Worm (Caenorhabditis elegans) whole organism, L3 larva: ENCODE results near the gene cla-1.

ENCODE experiments used
- R02D3.7 ChIP-seq: fragments of 150-350 bp; optimal IDR thresholded peaks from 2 replicates; lab custom pipeline; 2014; ENCODE audit warnings: missing biosample characterization, missing genetic modification characterization
- ZK546.5 ChIP-seq: sonication (generic microtip); optimal IDR thresholded peaks from 2 replicates; lab custom pipeline; 2017; ENCODE audit warnings: missing biosample characterization, missing genetic modification characterization
- aly-2 ChIP-seq: fragments of 150-350 bp; optimal IDR thresholded peaks from 2 replicates; lab custom pipeline; 2014; ENCODE audit warnings: missing biosample characterization, missing genetic modification characterization
- ama-1 ChIP-seq: fragments of 150-350 bp; optimal IDR thresholded peaks from 2 replicates; lab custom pipeline; 2018
- ceh-16 ChIP-seq: sonication (generic microtip); optimal IDR thresholded peaks from 2 replicates; lab custom pipeline; 2017; ENCODE audit warnings: missing biosample characterization, missing genetic modification characterization
- ceh-28 ChIP-seq: fragments of 150-350 bp; optimal IDR thresholded peaks from 2 replicates; lab custom pipeline; 2014; ENCODE audit warnings: missing biosample characterization, missing genetic modification reagents, missing genetic modification characterization
- ceh-82 ChIP-seq: fragments of 150-350 bp; optimal IDR thresholded peaks from 2 replicates; lab custom pipeline; 2014; ENCODE audit warnings: missing biosample characterization, missing genetic modification characterization
- ceh-9 ChIP-seq: sonication (generic microtip); optimal IDR thresholded peaks from 2 replicates; lab custom pipeline; 2018; ENCODE audit warnings: missing biosample characterization, missing genetic modification characterization
- daf-12 ChIP-seq: fragments of 150-350 bp; optimal IDR thresholded peaks from 2 replicates; lab custom pipeline; 2014; ENCODE audit warnings: missing biosample characterization, missing genetic modification reagents, missing genetic modification characterization
- elt-1 ChIP-seq: fragments of 150-350 bp; optimal IDR thresholded peaks from 2 replicates; lab custom pipeline; 2014; ENCODE audit warnings: missing biosample characterization, missing genetic modification characterization
- elt-2 ChIP-seq: sonication (generic microtip); optimal IDR thresholded peaks from 2 replicates; lab custom pipeline; 2016; ENCODE audit warnings: missing genetic modification reagents, mild to moderate bottlenecking, missing genetic modification characterization, missing compliant biosample characterization
- elt-3 ChIP-seq, 3 experiments: fragments of 150-350 bp in 1 of 3; sonication (generic microtip) in 2 of 3; optimal IDR thresholded peaks; 2 replicates in 2 of 3; 4 replicates in 1 of 3; lab custom pipeline; 2014 to 2017; ENCODE audit warnings: missing biosample characterization in 3 of 3, missing genetic modification characterization in 3 of 3
- eor-1 ChIP-seq, 2 experiments: fragments of 150-350 bp; optimal IDR thresholded peaks; 2 replicates each; lab custom pipeline; 2014 to 2018; ENCODE audit warnings: missing biosample characterization in 2 of 2, missing genetic modification characterization in 2 of 2
- fkh-10 ChIP-seq: sonication (generic microtip); optimal IDR thresholded peaks from 2 replicates; lab custom pipeline; 2017; ENCODE audit warnings: missing biosample characterization, missing genetic modification reagents, missing genetic modification characterization
- fkh-2 ChIP-seq: fragments of 150-350 bp; optimal IDR thresholded peaks from 2 replicates; lab custom pipeline; 2014; ENCODE audit warnings: missing biosample characterization, missing genetic modification reagents, missing genetic modification characterization
- fos-1 ChIP-seq: fragments of 150-350 bp; optimal IDR thresholded peaks from 2 replicates; lab custom pipeline; 2014; ENCODE audit warnings: missing biosample characterization, missing genetic modification characterization
- hmg-11 ChIP-seq: sonication (generic microtip); optimal IDR thresholded peaks from 2 replicates; lab custom pipeline; 2016; ENCODE audit warnings: missing genetic modification characterization, missing compliant biosample characterization
- jun-1 ChIP-seq: fragments of 150-350 bp; optimal IDR thresholded peaks from 2 replicates; lab custom pipeline; 2014; ENCODE audit warnings: missing biosample characterization, missing genetic modification reagents, missing genetic modification characterization
- lin-15B ChIP-seq: fragments of 150-350 bp; optimal IDR thresholded peaks from 2 replicates; lab custom pipeline; 2014; ENCODE audit warnings: missing biosample characterization, missing genetic modification characterization
- lin-39 ChIP-seq: fragments of 150-350 bp; optimal IDR thresholded peaks from 2 replicates; lab custom pipeline; 2018; ENCODE audit warnings: missing biosample characterization, missing genetic modification reagents, missing genetic modification characterization
- lsy-12 ChIP-seq: sonication (generic microtip); optimal IDR thresholded peaks from 2 replicates; lab custom pipeline; 2016; ENCODE audit warnings: mild to moderate bottlenecking, missing genetic modification characterization, missing compliant biosample characterization
- mdl-1 ChIP-seq: fragments of 150-350 bp; optimal IDR thresholded peaks from 2 replicates; lab custom pipeline; 2014; ENCODE audit warnings: missing biosample characterization, missing genetic modification characterization
- mml-1 ChIP-seq: fragments of 150-350 bp; sonication (generic microtip); optimal IDR thresholded peaks from 3 replicates; lab custom pipeline; 2014; ENCODE audit warnings: missing biosample characterization, missing genetic modification characterization
- nfya-1 ChIP-seq: sonication (generic microtip); optimal IDR thresholded peaks from 2 replicates; lab custom pipeline; 2017; ENCODE audit warnings: missing genetic modification characterization, mild to moderate bottlenecking, missing compliant biosample characterization, antibody characterized with exemption, moderate library complexity; ENCODE audit not compliant: insufficient read depth
- nhr-11 ChIP-seq: fragments of 150-350 bp; optimal IDR thresholded peaks from 2 replicates; lab custom pipeline; 2014; ENCODE audit warnings: missing biosample characterization, missing genetic modification characterization
- nhr-12 ChIP-seq: fragments of 150-350 bp; optimal IDR thresholded peaks from 2 replicates; lab custom pipeline; 2014; ENCODE audit warnings: missing biosample characterization, missing genetic modification characterization
- nhr-23 ChIP-seq: fragments of 150-350 bp; optimal IDR thresholded peaks from 2 replicates; lab custom pipeline; 2014; ENCODE audit warnings: missing biosample characterization, missing genetic modification reagents, missing genetic modification characterization
- nhr-237 ChIP-seq: fragments of 150-350 bp; optimal IDR thresholded peaks from 2 replicates; lab custom pipeline; 2014; ENCODE audit warnings: missing biosample characterization, missing genetic modification characterization
- nhr-25 ChIP-seq: sonication (generic microtip); optimal IDR thresholded peaks from 2 replicates; lab custom pipeline; 2017; ENCODE audit warnings: missing biosample characterization, missing genetic modification characterization
- nhr-43 ChIP-seq: sonication (generic microtip); optimal IDR thresholded peaks from 2 replicates; lab custom pipeline; 2016; ENCODE audit warnings: mild to moderate bottlenecking, missing genetic modification characterization, missing compliant biosample characterization; ENCODE audit not compliant: poor library complexity, severe bottlenecking
- nhr-67 ChIP-seq: fragments of 150-350 bp; optimal IDR thresholded peaks from 2 replicates; lab custom pipeline; 2014; ENCODE audit warnings: missing biosample characterization, missing genetic modification characterization
- nhr-77 ChIP-seq: fragments of 150-350 bp; optimal IDR thresholded peaks from 2 replicates; lab custom pipeline; 2014; ENCODE audit warnings: missing biosample characterization, missing genetic modification characterization
- pha-4 ChIP-seq: fragments of 150-350 bp; optimal IDR thresholded peaks from 2 replicates; lab custom pipeline; 2014; ENCODE audit warnings: missing biosample characterization, missing genetic modification reagents, missing genetic modification characterization
- pqm-1 ChIP-seq: fragments of 150-350 bp; optimal IDR thresholded peaks from 2 replicates; lab custom pipeline; 2017; ENCODE audit warnings: missing biosample characterization, missing genetic modification characterization, inconsistent platforms
- sea-2 ChIP-seq: fragments of 150-350 bp; sonication (generic microtip); optimal IDR thresholded peaks from 4 replicates; lab custom pipeline; 2014; ENCODE audit warnings: missing biosample characterization, missing genetic modification reagents, missing genetic modification characterization
- skn-1 ChIP-seq: fragments of 150-350 bp; optimal IDR thresholded peaks from 2 replicates; lab custom pipeline; 2014; ENCODE audit warnings: missing biosample characterization, missing genetic modification characterization
- snpc-4 ChIP-seq: fragments of 150-350 bp; optimal IDR thresholded peaks from 2 replicates; lab custom pipeline; 2014; ENCODE audit warnings: missing biosample characterization, missing genetic modification characterization
- tbx-2 ChIP-seq: sonication (generic microtip); optimal IDR thresholded peaks from 2 replicates; lab custom pipeline; 2016; ENCODE audit warnings: mild to moderate bottlenecking, missing genetic modification characterization, missing compliant biosample characterization
- unc-62 ChIP-seq: fragments of 150-350 bp; sonication (generic microtip); optimal IDR thresholded peaks from 4 replicates; lab custom pipeline; 2014; ENCODE audit warnings: missing biosample characterization, missing genetic modification reagents, missing genetic modification characterization
- zag-1 ChIP-seq: fragments of 150-350 bp; optimal IDR thresholded peaks from 2 replicates; lab custom pipeline; 2014; ENCODE audit warnings: missing biosample characterization, missing genetic modification characterization
- ztf-4 ChIP-seq: fragments of 150-350 bp; optimal IDR thresholded peaks from 2 replicates; lab custom pipeline; 2014; ENCODE audit warnings: missing biosample characterization, missing genetic modification characterization

The cla-1 gene

DNA sequence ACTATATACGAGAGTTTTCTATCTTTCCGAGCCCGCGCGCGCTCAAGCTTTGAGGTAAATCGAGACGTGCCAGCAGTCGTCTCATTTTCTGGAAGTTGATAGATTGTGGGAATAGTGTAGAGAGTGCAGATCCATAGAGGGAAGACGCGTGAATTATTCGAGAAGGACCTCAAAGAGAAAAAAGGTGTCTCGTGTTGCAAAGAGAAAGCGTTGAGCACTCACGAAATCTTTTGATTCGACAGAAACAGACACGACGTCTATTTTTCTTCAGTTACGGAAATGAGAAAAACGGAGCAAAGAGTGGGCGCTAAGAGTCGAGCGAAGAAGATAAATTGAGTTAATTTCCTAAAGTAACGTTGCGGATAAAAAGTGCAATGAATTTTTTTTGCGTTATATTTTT lies 35.1 kb downstream of the cla-1 start:
- TF ChIP-seq lsy-12 (tag; lab: Kevin White, UChicago) (no peak), ceh-9 (tag; lab: Kevin White, UChicago) (no peak), ZK546.5 (tag; lab: Kevin White, UChicago) (no peak), ceh-16 (tag; lab: Kevin White, UChicago) (no peak), nhr-12 (tag; lab: Kevin White, UChicago) (no peak), fkh-10 (GFP tag; lab: Kevin White, UChicago) (peak; percentile 63), pha-4 (no peak), nfya-1 (tag; lab: Kevin White, UChicago) (peak; percentile 36), skn-1 (tag; lab: Kevin White, UChicago) (no peak), fos-1 (tag; lab: Kevin White, UChicago) (no peak), jun-1 (tag; lab: Kevin White, UChicago) (no peak), fkh-2 (no peak), ztf-4 (no peak), aly-2 (tag; lab: Kevin White, UChicago) (peak; percentile 50), R02D3.7 (tag; lab: Kevin White, UChicago) (no peak)
- TF ChIP-seq, all 47 proteins: peak for 3

DNA sequence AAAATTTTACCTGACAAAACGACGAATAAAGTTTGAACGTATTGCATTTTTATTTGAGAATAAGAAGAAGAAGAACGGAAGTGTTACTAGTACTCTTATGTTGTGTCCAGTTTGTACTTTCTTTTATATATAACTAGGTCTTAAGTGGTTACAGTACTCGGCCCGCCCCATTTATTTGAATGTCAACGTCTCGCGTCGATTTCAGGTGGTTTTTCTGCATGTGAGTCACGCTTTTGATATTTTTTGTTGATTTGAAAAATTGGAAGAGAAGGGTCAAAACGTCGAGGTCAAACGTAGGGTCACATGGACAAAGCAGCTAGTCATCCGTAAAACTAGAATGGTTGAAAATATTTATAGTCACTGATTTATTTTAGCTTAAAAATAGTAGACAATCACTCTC lies 40.2 kb downstream of the cla-1 start, which contains the start of gene F45E4.5:
F45E4.5 (minus strand) TSS at position 101 of the 400 bp plus-strand sequence.
- TF ChIP-seq snpc-4 (tag; lab: Kevin White, UChicago) (no peak), R02D3.7 (tag; lab: Kevin White, UChicago) (no peak), ceh-82 (tag; lab: Kevin White, UChicago) (no peak), nhr-23 (tag; lab: Kevin White, UChicago) (no peak), nhr-77 (tag; lab: Kevin White, UChicago) (no peak), ama-1 (no peak), fos-1 (tag; lab: Kevin White, UChicago) (no peak), ztf-4 (no peak), elt-1 (tag; lab: Kevin White, UChicago) (no peak), daf-12 (tag; lab: Kevin White, UChicago) (no peak), fkh-10 (GFP tag; lab: Kevin White, UChicago) (no peak), tbx-2 (tag; lab: Kevin White, UChicago) (no peak), nhr-67 (tag; lab: Kevin White, UChicago) (no peak), eor-1 (tag; optimal IDR thresholded peaks at IDR 0.05; lab: Kevin White, UChicago) (no peak), pqm-1 (tag; lab: Kevin White, UChicago) (no peak)
- TF ChIP-seq, all 47 proteins: peak for 0

DNA sequence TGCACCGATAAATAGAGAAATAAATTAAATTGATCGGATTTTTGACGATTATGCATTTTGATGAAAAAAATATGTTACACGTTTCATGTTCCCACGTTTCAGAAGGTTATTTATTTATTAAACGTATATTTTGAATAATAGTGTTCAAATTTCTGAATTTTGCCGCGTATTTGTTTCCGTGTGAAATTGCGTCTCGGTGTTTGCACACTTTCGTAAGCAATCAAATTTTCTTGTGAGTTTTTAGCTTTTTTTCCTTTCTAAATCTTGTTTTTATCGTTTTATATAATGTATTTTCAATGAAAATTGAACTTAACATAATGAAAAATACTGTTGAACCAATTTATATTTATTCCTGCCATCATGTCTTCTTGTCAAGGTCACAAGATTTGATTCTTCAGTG lies 43.8 kb downstream of the cla-1 start, which contains the start of gene F45E4.6:
F45E4.6 (minus strand) TSS at position 14 of the 400 bp plus-strand sequence.
- TF ChIP-seq ceh-82 (tag; lab: Kevin White, UChicago) (no peak), ztf-4 (no peak), unc-62 (no peak), zag-1 (tag; lab: Kevin White, UChicago) (no peak), snpc-4 (tag; lab: Kevin White, UChicago) (peak; percentile 35), nhr-67 (tag; lab: Kevin White, UChicago) (no peak), ceh-28 (no peak), nhr-77 (tag; lab: Kevin White, UChicago) (no peak), nhr-25 (tag; lab: Kevin White, UChicago) (no peak), nhr-43 (tag; lab: Kevin White, UChicago) (no peak), nfya-1 (tag; lab: Kevin White, UChicago) (peak; percentile 39), mdl-1 (tag; lab: Kevin White, UChicago) (no peak), pha-4 (peak; percentile 76), lin-15B (tag; lab: Kevin White, UChicago) (peak; percentile 20), nhr-23 (tag; lab: Kevin White, UChicago) (peak; percentile 2), elt-3 (tag; optimal IDR thresholded peaks at IDR 0.05; lab: Kevin White, UChicago) (no peak), hmg-11 (tag; lab: Kevin White, UChicago) (no peak), ama-1 (no peak), ceh-9 (tag; lab: Kevin White, UChicago) (no peak), eor-1 (tag; optimal IDR thresholded peaks at IDR 0.05; lab: Kevin White, UChicago) (no peak)

DNA sequence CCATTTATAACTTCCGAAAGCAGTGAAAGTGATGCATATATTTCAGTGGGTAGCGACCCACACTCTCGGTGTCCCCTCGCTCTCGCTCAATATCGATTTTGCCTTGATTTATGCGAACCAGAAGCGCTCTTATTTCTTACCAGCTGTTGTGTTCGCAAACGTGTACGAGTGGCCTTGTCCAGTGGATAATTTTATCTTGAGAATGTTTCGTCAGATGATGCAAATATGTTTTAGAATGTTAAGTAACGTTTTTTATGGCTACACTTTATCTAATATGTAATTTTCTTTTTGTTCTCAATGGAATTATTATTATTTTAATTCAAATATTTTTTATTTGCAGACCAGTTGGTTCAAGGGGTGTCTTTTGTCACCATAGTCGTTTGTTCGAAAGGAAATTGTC lies 44.3 kb downstream of the cla-1 start, which contains the start of gene plp-1:
plp-1 (plus strand) TSS at position 341 of the 400 bp plus-strand sequence.
- TF ChIP-seq aly-2 (tag; lab: Kevin White, UChicago), result no peak
- no peak for TF ChIP-seq mml-1 (tag; lab: Kevin White, UChicago)
- TF ChIP-seq unc-62, result no peak
- TF ChIP-seq ZK546.5 (tag; lab: Kevin White, UChicago), result no peak
- no peak for TF ChIP-seq ceh-9 (tag; lab: Kevin White, UChicago)
- no peak for TF ChIP-seq hmg-11 (tag; lab: Kevin White, UChicago)
- TF ChIP-seq tbx-2 (tag; lab: Kevin White, UChicago), result no peak
- no peak for TF ChIP-seq lin-39 (tag; lab: Kevin White, UChicago)
- TF ChIP-seq sea-2 (GFP tag; lab: Kevin White, UChicago), result no peak
- TF ChIP-seq nhr-11 (tag; lab: Kevin White, UChicago), result no peak
- no peak for TF ChIP-seq nhr-23 (tag; lab: Kevin White, UChicago)
- TF ChIP-seq elt-2 (tag; lab: Kevin White, UChicago), result no peak
- no peak for TF ChIP-seq snpc-4 (tag; lab: Kevin White, UChicago)
- TF ChIP-seq nhr-237 (tag; lab: Kevin White, UChicago), result no peak
- TF ChIP-seq, all 47 proteins: peak for 0
